Worm (Caenorhabditis elegans): ENCODE data around the gene arl-1.

- no peak for TF ChIP-seq nhr-12 (tag; optimal IDR thresholded peaks at IDR 0.05)
- TF ChIP-seq ceh-28 (tag; optimal IDR thresholded peaks at IDR 0.05): no peak
- no peak for TF ChIP-seq ceh-82 (tag; optimal IDR thresholded peaks at IDR 0.05)
- no peak for TF ChIP-seq lin-39 (tag; optimal IDR thresholded peaks at IDR 0.05)
- no peak for TF ChIP-seq fos-1 (tag; optimal IDR thresholded peaks at IDR 0.05)
Measured at ce11 chrII:8610585-8610984, 28.8 kb downstream of the arl-1 start.
